Fruit fly (Drosophila melanogaster): Measurements from ENCODE around the gene Hrs.

Gene Hrs

dm6 chr2L:2754437-2755322 is 14.9 kb downstream of the Hrs start (continued):
- peak; percentile 87 for TF ChIP-seq lz (GFP tag; optimal IDR thresholded peaks at IDR 0.05)
- TF ChIP-seq acj6 (GFP tag; optimal IDR thresholded peaks at IDR 0.05) = peak; percentile 87
- TF ChIP-seq svp (GFP tag) = peak; percentile 92
- TF ChIP-seq CG11762 (GFP tag; optimal IDR thresholded peaks at IDR 0.05; ENCODE audit: insufficient read depth) = peak; percentile 86
- no peak for TF ChIP-seq eg (GFP tag; IDR thresholded peaks at IDR 0.05)
- peak; percentile 40 for TF ChIP-seq Eip93F (GFP tag; optimal IDR thresholded peaks at IDR 0.05)
- TF ChIP-seq CG15336 (GFP tag; IDR thresholded peaks at IDR 0.05) = no peak
- peak; percentile 86 for TF ChIP-seq Ets96B (tag; optimal IDR thresholded peaks at IDR 0.05)
- TF ChIP-seq salr (GFP tag; optimal IDR thresholded peaks at IDR 0.05) = peak; percentile 68 to 94
- peak; percentile 81 for TF ChIP-seq CG8632 (GFP tag; optimal IDR thresholded peaks at IDR 0.05)
- TF ChIP-seq Sox15 (GFP tag; optimal IDR thresholded peaks at IDR 0.05) = peak; percentile 76
- peak; percentile 81 for TF ChIP-seq CG8319 (GFP tag; optimal IDR thresholded peaks at IDR 0.05)
- TF ChIP-seq Blimp-1 (GFP tag; optimal IDR thresholded peaks at IDR 0.05) = peak; percentile 80
- peak; percentile 86 for TF ChIP-seq CG3919 (GFP tag; optimal IDR thresholded peaks at IDR 0.05)
- TF ChIP-seq topi (GFP tag; optimal IDR thresholded peaks at IDR 0.05) = peak; percentile 86
- no peak for TF ChIP-seq CG8119 (GFP tag; IDR thresholded peaks at IDR 0.05)
- TF ChIP-seq CG16779 (tag; optimal IDR thresholded peaks at IDR 0.05) = peak; percentile 80
- TF ChIP-seq Eip75B (GFP tag; optimal IDR thresholded peaks at IDR 0.05) = peak; percentile 92
- TF ChIP-seq net (GFP tag; optimal IDR thresholded peaks at IDR 0.05) = peak; percentile 91
- TF ChIP-seq Gug (GFP tag; IDR thresholded peaks at IDR 0.05) = no peak
- TF ChIP-seq CG11294 (GFP tag; IDR thresholded peaks at IDR 0.05) = no peak
- peak; percentile 90 for TF ChIP-seq CG34406 (GFP tag; optimal IDR thresholded peaks at IDR 0.05)
- peak; percentile 67 for TF ChIP-seq Lpt (GFP tag; optimal IDR thresholded peaks at IDR 0.05)
- TF ChIP-seq fkh (GFP tag; optimal IDR thresholded peaks at IDR 0.05) = peak; percentile 95
- TF ChIP-seq CG3032 (tag; optimal IDR thresholded peaks at IDR 0.05) = peak; percentile 90
- TF ChIP-seq fd85E (GFP tag; optimal IDR thresholded peaks at IDR 0.05) = peak; percentile 35
- peak; percentile 74 for TF ChIP-seq CG7368 (GFP tag; optimal IDR thresholded peaks at IDR 0.05)
- TF ChIP-seq OdsH (GFP tag; optimal IDR thresholded peaks at IDR 0.05) = peak; percentile 87
- TF ChIP-seq cyc (GFP tag; optimal IDR thresholded peaks at IDR 0.05) = peak; percentile 64

- TF ChIP-seq Lpt (GFP tag; optimal IDR thresholded peaks at IDR 0.05) = peak; percentile 76
- peak; percentile 61 for TF ChIP-seq Eip78C (GFP tag)
- peak; percentile 50 for TF ChIP-seq Sox102F (GFP tag; optimal IDR thresholded peaks at IDR 0.05)
- peak; percentile 83 for TF ChIP-seq CG6854 (GFP tag; optimal IDR thresholded peaks at IDR 0.05)
- peak; percentile 11 for TF ChIP-seq CG11762 (GFP tag; optimal IDR thresholded peaks at IDR 0.05; ENCODE audit: insufficient read depth)
- no peak for TF ChIP-seq CG34406 (GFP tag; optimal IDR thresholded peaks at IDR 0.05)
- peak; percentile 71 to 76 for TF ChIP-seq ss (GFP tag; optimal IDR thresholded peaks at IDR 0.05)
- peak; percentile 79 for TF ChIP-seq CG9139 (GFP tag; optimal IDR thresholded peaks at IDR 0.05)
- TF ChIP-seq pdm3 (GFP tag; optimal IDR thresholded peaks at IDR 0.05) = no peak
- TF ChIP-seq dsx (GFP tag; optimal IDR thresholded peaks at IDR 0.05; ENCODE audit: poor library complexity, severe bottlenecking) = peak; percentile 10
- peak; percentile 31 for TF ChIP-seq net (GFP tag; optimal IDR thresholded peaks at IDR 0.05)
- peak; percentile 72 for TF ChIP-seq CG16779 (tag; optimal IDR thresholded peaks at IDR 0.05)
- peak; percentile 48 for TF ChIP-seq CG6808 (GFP tag; optimal IDR thresholded peaks at IDR 0.05)
- no peak for TF ChIP-seq CG10669 (GFP tag; optimal IDR thresholded peaks at IDR 0.05)
- peak; percentile 32 for TF ChIP-seq CG1621 (tag; optimal IDR thresholded peaks at IDR 0.05)
- TF ChIP-seq vri (GFP tag; optimal IDR thresholded peaks at IDR 0.05) = peak; percentile 34
- TF ChIP-seq CG8119 (GFP tag; IDR thresholded peaks at IDR 0.05) = no peak
- no peak for TF ChIP-seq CG11294 (GFP tag; IDR thresholded peaks at IDR 0.05)
- peak; percentile 19 for TF ChIP-seq CG8632 (GFP tag; optimal IDR thresholded peaks at IDR 0.05)
Observed at dm6 chr2L:2755323-2755695, 15.5 kb downstream of the Hrs start.
